Fruit fly (Drosophila melanogaster) whole organism, embryonic: ENCODE data around the gene Fbw5.

Experiments used
- Adf1 ChIP-seq: fragments of 200-800 bp; sonication (Bioruptor generic); IDR thresholded peaks from 2 replicates; pipeline ENCODE4 v1.3.6; 2022; ENCODE audit warnings: missing biosample characterization, missing genetic modification characterization
- CG10147 ChIP-seq: fragments of 200-800 bp; sonication (Bioruptor generic); optimal IDR thresholded peaks from 2 replicates; lab custom pipeline; 2019; ENCODE audit warnings: missing biosample characterization, mild to moderate bottlenecking, missing genetic modification characterization, moderate library complexity
- CG10267 ChIP-seq: fragments of 200-800 bp; sonication (Bioruptor generic); optimal IDR thresholded peaks from 2 replicates; lab custom pipeline; 2018; ENCODE audit warnings: missing biosample characterization, mild to moderate bottlenecking, missing genetic modification characterization, moderate library complexity
- CG10565 ChIP-seq: fragments of 200-800 bp; sonication (Bioruptor generic); optimal IDR thresholded peaks from 3 replicates; lab custom pipeline; 2016; ENCODE audit warnings: missing biosample characterization, mild to moderate bottlenecking, missing genetic modification characterization
- CG13123 ChIP-seq: fragments of 200-800 bp; sonication (Bioruptor generic); optimal IDR thresholded peaks from 2 replicates; lab custom pipeline; 2016; ENCODE audit warnings: missing biosample characterization, missing genetic modification characterization
- CG14860 ChIP-seq: fragments of 200-800 bp; sonication (Bioruptor generic); IDR thresholded peaks from 3 replicates; pipeline ENCODE4 v1.3.6; 2022; ENCODE audit warnings: missing biosample characterization, missing genetic modification characterization; ENCODE audit not compliant: partially characterized antibody
- CG16813 ChIP-seq: fragments of 200-800 bp; sonication (Bioruptor generic); IDR thresholded peaks from 3 replicates; pipeline ENCODE4 v1.3.6; 2022; ENCODE audit warnings: missing biosample characterization, missing genetic modification characterization; ENCODE audit not compliant: partially characterized antibody
- CG16815 ChIP-seq: fragments of 200-800 bp; sonication (Bioruptor generic); optimal IDR thresholded peaks from 3 replicates; lab custom pipeline; 2017; ENCODE audit warnings: missing biosample characterization, mild to moderate bottlenecking, missing genetic modification characterization
- CG17359 ChIP-seq: fragments of 200-800 bp; sonication (Bioruptor generic); optimal IDR thresholded peaks from 3 replicates; lab custom pipeline; 2018; ENCODE audit warnings: missing biosample characterization, mild to moderate bottlenecking, missing genetic modification characterization, moderate library complexity
- CG17568 ChIP-seq: fragments of 200-800 bp; sonication (Bioruptor generic); optimal IDR thresholded peaks from 2 replicates; lab custom pipeline; 2018; ENCODE audit warnings: missing biosample characterization, mild to moderate bottlenecking, missing genetic modification characterization, moderate library complexity
- CG2116 ChIP-seq: fragments of 200-800 bp; sonication (Bioruptor generic); optimal IDR thresholded peaks from 3 replicates; lab custom pipeline; 2018; ENCODE audit warnings: missing biosample characterization, mild to moderate bottlenecking, missing genetic modification characterization
- CG3163 ChIP-seq: fragments of 200-800 bp; sonication (Bioruptor generic); optimal IDR thresholded peaks from 3 replicates; lab custom pipeline; 2016; ENCODE audit warnings: missing biosample characterization, missing genetic modification characterization
- CG32767 ChIP-seq: fragments of 200-800 bp; sonication (Bioruptor generic); IDR thresholded peaks from 2 replicates; pipeline ENCODE4 v1.3.6; 2022; ENCODE audit warnings: missing biosample characterization, missing genetic modification characterization
- CG3847 ChIP-seq: fragments of 200-800 bp; sonication (Bioruptor generic); IDR thresholded peaks from 2 replicates; pipeline ENCODE4 v1.3.6; 2022; ENCODE audit warnings: missing biosample characterization, missing genetic modification characterization
- CG4282 ChIP-seq: fragments of 200-800 bp; sonication (Bioruptor generic); optimal IDR thresholded peaks from 2 replicates; lab custom pipeline; 2016; ENCODE audit warnings: missing biosample characterization, missing genetic modification characterization
- CG43689 ChIP-seq: fragments of 200-800 bp; sonication (Bioruptor generic); IDR thresholded peaks from 2 replicates; pipeline ENCODE4 v1.3.6; 2022; ENCODE audit warnings: missing biosample characterization, missing genetic modification characterization
- CG4424 ChIP-seq: fragments of 200-800 bp; sonication (Bioruptor generic); optimal IDR thresholded peaks from 3 replicates; lab custom pipeline; 2016; ENCODE audit warnings: missing biosample characterization, missing genetic modification characterization
- CG4730 ChIP-seq: fragments of 200-800 bp; sonication (Bioruptor generic); IDR thresholded peaks from 2 replicates; pipeline ENCODE4 v1.3.6; 2022; ENCODE audit warnings: missing biosample characterization, missing genetic modification characterization
- CG6654 ChIP-seq: fragments of 200-800 bp; sonication (Bioruptor generic); optimal IDR thresholded peaks from 2 replicates; lab custom pipeline; 2017; ENCODE audit warnings: missing biosample characterization, mild to moderate bottlenecking, missing genetic modification characterization
- CrebB ChIP-seq: fragments of 200-800 bp; sonication (Bioruptor generic); optimal IDR thresholded peaks from 3 replicates; lab custom pipeline; 2018; ENCODE audit warnings: missing biosample characterization, mild to moderate bottlenecking, missing genetic modification characterization
- Dfd ChIP-seq, 2 experiments: fragments of >200 bp; optimal IDR thresholded peaks; 2 replicates each; lab custom pipeline; 2017; ENCODE audit warnings: missing biosample characterization in 2 of 2, missing genetic modification characterization in 2 of 2
- Doc2 ChIP-seq: fragments of 200-800 bp; sonication (Bioruptor generic); IDR thresholded peaks from 2 replicates; pipeline ENCODE4 v1.3.6; 2022; ENCODE audit warnings: missing biosample characterization, missing genetic modification characterization
- Drgx ChIP-seq: fragments of 200-800 bp; sonication (Bioruptor generic); IDR thresholded peaks from 2 replicates; pipeline ENCODE4 v1.3.6; 2022; ENCODE audit warnings: missing biosample characterization, missing genetic modification characterization
- Ets97D ChIP-seq: fragments of 200-800 bp; sonication (Bioruptor generic); optimal IDR thresholded peaks from 3 replicates; lab custom pipeline; 2016; ENCODE audit warnings: missing biosample characterization, missing genetic modification characterization
- Hand ChIP-seq: fragments of 200-800 bp; sonication (Bioruptor generic); optimal IDR thresholded peaks from 2 replicates; lab custom pipeline; 2017; ENCODE audit warnings: mild to moderate bottlenecking, missing biosample characterization, missing genetic modification reagents, missing genetic modification characterization
- HmgZ ChIP-seq: fragments of 200-800 bp; sonication (Bioruptor generic); optimal IDR thresholded peaks from 2 replicates; lab custom pipeline; 2018; ENCODE audit warnings: missing biosample characterization, mild to moderate bottlenecking, missing genetic modification characterization
- Hr51 ChIP-seq, 2 experiments: fragments of 200-800 bp; sonication (Bioruptor generic); optimal IDR thresholded peaks; 2 replicates in 1 of 2; 3 replicates in 1 of 2; lab custom pipeline; 2016 to 2018; ENCODE audit warnings: missing biosample characterization in 2 of 2, missing genetic modification characterization in 2 of 2, mild to moderate bottlenecking in 1 of 2, moderate library complexity in 1 of 2
- MBD-R2 ChIP-seq: fragments of 200-800 bp; sonication (Bioruptor generic); IDR thresholded peaks from 2 replicates; pipeline ENCODE4 v1.3.6; 2022; ENCODE audit warnings: missing biosample characterization, missing genetic modification characterization
- Med ChIP-seq: fragments of 200-800 bp; sonication (Bioruptor generic); peaks from one replicate; lab custom pipeline; 2016; ENCODE audit warnings: missing biosample characterization, missing genetic modification characterization, mild to moderate bottlenecking, inconsistent platforms, moderate library complexity
- Sin3A ChIP-seq: fragments of >200 bp; optimal IDR thresholded peaks from 2 replicates; lab custom pipeline; 2018
- Sox102F ChIP-seq: fragments of 200-800 bp; sonication (Bioruptor generic); optimal IDR thresholded peaks from 2 replicates; lab custom pipeline; 2018; ENCODE audit warnings: missing biosample characterization, mild to moderate bottlenecking, missing genetic modification characterization, moderate library complexity
- aop ChIP-seq: fragments of 200-800 bp; sonication (Bioruptor generic); IDR thresholded peaks from 2 replicates; pipeline ENCODE4 v1.3.6; 2022; ENCODE audit warnings: missing biosample characterization, missing genetic modification characterization
- gcm ChIP-seq: fragments of 200-800 bp; sonication (Bioruptor generic); optimal IDR thresholded peaks from 2 replicates; lab custom pipeline; 2019; ENCODE audit warnings: missing biosample characterization, mild to moderate bottlenecking, missing genetic modification characterization, moderate library complexity
- ind ChIP-seq: fragments of 200-800 bp; sonication (Bioruptor generic); optimal IDR thresholded peaks from 3 replicates; lab custom pipeline; 2016; ENCODE audit warnings: missing biosample characterization, missing genetic modification characterization
- insv ChIP-seq, 2 experiments: fragments of 200-800 bp; sonication (Bioruptor generic); optimal IDR thresholded peaks; 3 replicates each; lab custom pipeline; 2016 to 2018; ENCODE audit warnings: missing biosample characterization in 2 of 2, missing genetic modification characterization in 2 of 2
- mirr ChIP-seq: fragments of 200-800 bp; sonication (Bioruptor generic); optimal IDR thresholded peaks from 3 replicates; lab custom pipeline; 2018; ENCODE audit warnings: missing biosample characterization, mild to moderate bottlenecking, missing genetic modification characterization
- nom ChIP-seq: fragments of 200-800 bp; sonication (Bioruptor generic); optimal IDR thresholded peaks from 2 replicates; lab custom pipeline; 2017; ENCODE audit warnings: missing biosample characterization, missing genetic modification characterization, mild to moderate bottlenecking, moderate library complexity, missing genetic modification reagents
- pnt ChIP-seq: fragments of 200-800 bp; sonication (Bioruptor generic); optimal IDR thresholded peaks from 3 replicates; lab custom pipeline; 2016; ENCODE audit warnings: missing biosample characterization, missing genetic modification characterization
- ro ChIP-seq: fragments of 200-800 bp; sonication (Bioruptor generic); IDR thresholded peaks from 2 replicates; pipeline ENCODE4 v1.3.6; 2022; ENCODE audit warnings: missing biosample characterization, missing genetic modification characterization
- sc ChIP-seq, 3 experiments: fragments of >200 bp in 2 of 3; fragments of 200-800 bp in 1 of 3; sonication (Bioruptor generic) in 1 of 3; optimal IDR thresholded peaks; 2 replicates in 2 of 3; 3 replicates in 1 of 3; lab custom pipeline; 2017; ENCODE audit warnings: mild to moderate bottlenecking in 1 of 3, missing biosample characterization in 1 of 3, missing genetic modification characterization in 1 of 3, missing genetic modification reagents in 1 of 3
- sd ChIP-seq: fragments of 200-800 bp; sonication (Bioruptor generic); optimal IDR thresholded peaks from 3 replicates; lab custom pipeline; 2018; ENCODE audit warnings: missing biosample characterization, mild to moderate bottlenecking, missing genetic modification characterization, moderate library complexity
- sens-2 ChIP-seq: fragments of 200-800 bp; sonication (Bioruptor generic); IDR thresholded peaks from 2 replicates; pipeline ENCODE4 v1.3.6; 2022; ENCODE audit warnings: missing biosample characterization, missing genetic modification characterization
- seq ChIP-seq: fragments of 200-800 bp; sonication (Bioruptor generic); IDR thresholded peaks from 2 replicates; pipeline ENCODE4 v1.3.6; 2022; ENCODE audit warnings: missing biosample characterization, missing genetic modification characterization
- sim ChIP-seq: fragments of 200-800 bp; sonication (Bioruptor generic); IDR thresholded peaks from 2 replicates; pipeline ENCODE4 v1.3.6; 2022; ENCODE audit warnings: missing biosample characterization, missing genetic modification characterization
- sima ChIP-seq: fragments of 200-800 bp; sonication (Bioruptor generic); optimal IDR thresholded peaks from 2 replicates; lab custom pipeline; 2016; ENCODE audit warnings: missing biosample characterization, missing genetic modification characterization
- so ChIP-seq: fragments of 200-800 bp; sonication (Bioruptor generic); IDR thresholded peaks from 3 replicates; pipeline ENCODE4 v1.3.6; 2022; ENCODE audit warnings: missing biosample characterization, missing genetic modification characterization
- trem ChIP-seq: fragments of 200-800 bp; optimal IDR thresholded peaks from 3 replicates; lab custom pipeline; 2019; ENCODE audit warnings: missing biosample characterization, mild to moderate bottlenecking, missing genetic modification characterization, moderate library complexity
- tx ChIP-seq: fragments of 200-800 bp; sonication (Bioruptor generic); optimal IDR thresholded peaks from 2 replicates; lab custom pipeline; 2016; ENCODE audit warnings: missing biosample characterization, missing genetic modification characterization
- vnd ChIP-seq: fragments of 200-800 bp; sonication (Bioruptor generic); IDR thresholded peaks from 3 replicates; pipeline ENCODE4 v1.3.6; 2022; ENCODE audit warnings: missing biosample characterization, missing genetic modification characterization; ENCODE audit not compliant: partially characterized antibody
- zfh2 ChIP-seq: fragments of 200-800 bp; sonication (Bioruptor generic); optimal IDR thresholded peaks from 2 replicates; lab custom pipeline; 2016; ENCODE audit warnings: missing biosample characterization, missing genetic modification characterization

The Fbw5 gene

dm6 chr2L:6019352-6020131 lies 46.2 kb downstream of the Fbw5 start, which contains the start of gene H2.0 (continued):
- TF ChIP-seq ro (GFP tag; lab: Robert Waterston, UW) (no peak), CG16815 (GFP tag; lab: Kevin White, UChicago) (peak; percentile 44), CG32767 (GFP tag; lab: Robert Waterston, UW) (no peak), CG16813 (no peak), CG43689 (GFP tag; lab: Robert Waterston, UW) (no peak), sim (no peak), Doc2 (GFP tag; lab: Robert Waterston, UW) (no peak), seq (GFP tag; lab: Robert Waterston, UW) (no peak), pnt (GFP tag; lab: Kevin White, UChicago) (peak; percentile 6), gcm (GFP tag; lab: Kevin White, UChicago) (peak; percentile 37), zfh2 (no peak), sima (GFP tag; lab: Kevin White, UChicago) (no peak), CG4424 (GFP tag; lab: Kevin White, UChicago) (peak; percentile 46), Med (GFP tag; lab: Kevin White, UChicago) (peak; percentile 26), Sox102F (GFP tag; lab: Kevin White, UChicago) (no peak), trem (tag; lab: Kevin White, UChicago) (peak; percentile 23), Hr51 (GFP tag; optimal IDR thresholded peaks at IDR 0.05; lab: Kevin White, UChicago) (no peak), CG17359 (no peak), mirr (GFP tag; lab: Kevin White, UChicago) (no peak), HmgZ (tag; lab: Kevin White, UChicago) (no peak), insv (GFP tag; optimal IDR thresholded peaks at IDR 0.05; lab: Kevin White, UChicago) (no peak), Ets97D (no peak), CrebB (tag; lab: Kevin White, UChicago) (no peak), MBD-R2 (no peak), Drgx (peak; percentile 7; the same call in 1 of the 2 replicates), CG10565 (GFP tag; lab: Kevin White, UChicago) (no peak), CG3163 (GFP tag; lab: Kevin White, UChicago) (no peak), CG17568 (no peak), Hand (GFP tag; lab: Kevin White, UChicago) (no peak), vnd (GFP tag; lab: Robert Waterston, UW) (no peak), CG10267 (tag; lab: Kevin White, UChicago) (peak; percentile 27), CG14860 (GFP tag; lab: Robert Waterston, UW) (no peak), sc (optimal IDR thresholded peaks at IDR 0.05; lab: Kevin White, UChicago) (no peak), sc (GFP tag; optimal IDR thresholded peaks at IDR 0.05; lab: Kevin White, UChicago) (peak; percentile 37), so (GFP tag; lab: Robert Waterston, UW) (no peak), aop (GFP tag; lab: Robert Waterston, UW) (peak; percentile 73; the same call in 1 of the 2 replicates), tx (GFP tag; lab: Kevin White, UChicago) (no peak), CG2116 (GFP tag; lab: Kevin White, UChicago) (no peak), sd (tag; lab: Kevin White, UChicago) (peak; percentile 88), CG13123 (GFP tag; lab: Kevin White, UChicago) (no peak), nom (no peak), CG4730 (GFP tag; lab: Robert Waterston, UW) (no peak), CG4282 (GFP tag; lab: Kevin White, UChicago) (no peak), CG6654 (GFP tag; lab: Kevin White, UChicago) (no peak), Dfd (GFP tag; optimal IDR thresholded peaks at IDR 0.05; lab: Kevin White, UChicago) (no peak), ind (GFP tag; lab: Kevin White, UChicago) (no peak), CG3847 (GFP tag; lab: Robert Waterston, UW) (no peak), sens-2 (GFP tag; lab: Robert Waterston, UW) (no peak), Sin3A (lab: Kevin White, UChicago) (no peak), Adf1 (GFP tag; lab: Robert Waterston, UW) (no peak), CG10147 (GFP tag; lab: Kevin White, UChicago) (no peak)
